Fruit fly (Drosophila melanogaster): ENCODE measurements around the gene Dop1R1.

DNA sequence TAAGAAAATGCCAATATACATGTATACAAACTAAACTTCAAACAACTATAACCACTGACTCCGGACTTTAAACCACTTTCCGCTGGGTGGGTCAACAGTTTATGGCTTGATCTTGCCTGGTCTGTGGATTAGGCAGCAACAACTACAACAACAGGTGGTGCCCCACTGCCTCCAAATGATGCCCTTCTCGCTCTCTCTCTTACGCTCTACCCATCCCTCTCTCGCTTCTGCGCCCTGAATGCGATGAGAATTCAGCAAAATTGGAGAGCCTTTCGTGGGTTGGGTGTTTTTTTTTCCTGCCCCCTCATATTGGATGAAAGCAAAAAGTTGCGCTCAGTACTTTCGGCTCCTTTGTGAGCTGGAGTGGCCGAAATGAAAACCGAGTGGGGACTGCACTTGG is 73.7 kb downstream of the Dop1R1 start:
- TF ChIP-seq CG8478 (optimal IDR thresholded peaks at IDR 0.05) (no peak), CTCF (optimal IDR thresholded peaks at IDR 0.05) (no peak)

Measured in S2 (cell line).